Worm (Caenorhabditis elegans): ENCODE data around the gene aat-4.

ce11 chrIV:6239993-6240392 is 35.5 kb downstream of the aat-4 start, which contains the start of gene F58F9.9:
- TF ChIP-seq med-1 (GFP tag; optimal IDR thresholded peaks at IDR 0.05; ENCODE audit: insufficient read depth) (no peak), flt-1 (GFP tag; IDR thresholded peaks at IDR 0.05) (no peak), cog-1 (tag; optimal IDR thresholded peaks at IDR 0.05) (no peak), tab-1 (GFP tag; IDR thresholded peaks at IDR 0.05) (no peak), ztf-29 (GFP tag; IDR thresholded peaks at IDR 0.05) (no peak), ref-1 (GFP tag; conservative IDR thresholded peaks at IDR 0.05) (no peak), klf-2 (GFP tag; conservative IDR thresholded peaks at IDR 0.05) (no peak)
